Worm (Caenorhabditis elegans): ENCODE measurements around the gene F47E1.4.

Gene F47E1.4

ce11 chrX:9096861-9097260 is 34.2 kb downstream of the F47E1.4 start:
- TF ChIP-seq unc-42 (tag; optimal IDR thresholded peaks at IDR 0.05) = no peak
- peak; percentile 70 for TF ChIP-seq elt-2 (tag; optimal IDR thresholded peaks at IDR 0.05)

- peak; percentile 66 for TF ChIP-seq pax-1 (tag; optimal IDR thresholded peaks at IDR 0.05)
- peak; percentile 7 for TF ChIP-seq pha-2 (tag; optimal IDR thresholded peaks at IDR 0.05)
- TF ChIP-seq ceh-34 (tag; optimal IDR thresholded peaks at IDR 0.05) = peak; percentile 45
- peak; percentile 54 for TF ChIP-seq ref-2 (tag; optimal IDR thresholded peaks at IDR 0.05)
- no peak for TF ChIP-seq tbx-7 (tag; optimal IDR thresholded peaks at IDR 0.05)
- TF ChIP-seq nfya-1 (tag; optimal IDR thresholded peaks at IDR 0.05) = peak; percentile 3
- TF ChIP-seq unc-3 (GFP tag; conservative IDR thresholded peaks at IDR 0.05) = no peak
- no peak for TF ChIP-seq unc-3 (tag; optimal IDR thresholded peaks at IDR 0.05)
- peak; percentile 74 for TF ChIP-seq pros-1 (tag; optimal IDR thresholded peaks at IDR 0.05)
- no peak for TF ChIP-seq fax-1 (tag; optimal IDR thresholded peaks at IDR 0.05)
- peak; percentile 43 for TF ChIP-seq ceh-6 (GFP tag; optimal IDR thresholded peaks at IDR 0.05)
- TF ChIP-seq dmd-4 (tag; optimal IDR thresholded peaks at IDR 0.05; ENCODE audit: borderline replicate concordance) = peak; percentile 53
- peak; percentile 55 for TF ChIP-seq ceh-31 (tag; optimal IDR thresholded peaks at IDR 0.05)
- TF ChIP-seq ets-4 (tag; optimal IDR thresholded peaks at IDR 0.05) = peak; percentile 5
- TF ChIP-seq elt-2 (tag; optimal IDR thresholded peaks at IDR 0.05) = no peak
- TF ChIP-seq tbx-2 (tag; optimal IDR thresholded peaks at IDR 0.05) = peak; percentile 59
- TF ChIP-seq T23F11.4 (GFP tag; optimal IDR thresholded peaks at IDR 0.05) = peak; percentile 1
- peak; percentile 34 for TF ChIP-seq ceh-22 (tag; optimal IDR thresholded peaks at IDR 0.05)
- TF ChIP-seq ceh-2 (tag; optimal IDR thresholded peaks at IDR 0.05) = peak; percentile 74
- TF ChIP-seq ceh-45 (GFP tag; IDR thresholded peaks at IDR 0.05) = 0 out of 2 replicates have a peak, but pooled peaks have one; percentile 30
- no peak for TF ChIP-seq pha-4 (tag; optimal IDR thresholded peaks at IDR 0.05)
- no peak for TF ChIP-seq lin-11 (tag; optimal IDR thresholded peaks at IDR 0.05)
Observed at ce11 chrX:9102150-9102549, 39.5 kb downstream of the F47E1.4 start.

- TF ChIP-seq ceh-34 (tag; optimal IDR thresholded peaks at IDR 0.05) = no peak
- no peak for TF ChIP-seq ceh-19 (GFP tag; optimal IDR thresholded peaks at IDR 0.05)
- TF ChIP-seq pax-1 (tag; optimal IDR thresholded peaks at IDR 0.05) = peak; percentile 76
- TF ChIP-seq ets-4 (tag; optimal IDR thresholded peaks at IDR 0.05) = no peak
Observed at ce11 chrX:9103048-9103447, 40.4 kb downstream of the F47E1.4 start.

ce11 chrX:9103584-9103983 is 41.0 kb downstream of the F47E1.4 start:
- TF ChIP-seq sox-4 (tag; optimal IDR thresholded peaks at IDR 0.05) (no peak), nhr-11 (tag; optimal IDR thresholded peaks at IDR 0.05) (no peak), unc-42 (tag; optimal IDR thresholded peaks at IDR 0.05) (no peak), ceh-48 (tag; optimal IDR thresholded peaks at IDR 0.05) (no peak), npax-4 (tag; optimal IDR thresholded peaks at IDR 0.05) (no peak), unc-3 (GFP tag; conservative IDR thresholded peaks at IDR 0.05) (no peak), unc-3 (tag; optimal IDR thresholded peaks at IDR 0.05) (no peak), ceh-6 (GFP tag; optimal IDR thresholded peaks at IDR 0.05) (no peak), hlh-8 (tag; optimal IDR thresholded peaks at IDR 0.05) (no peak)

ce11 chrX:9104399-9104798 is 41.8 kb downstream of the F47E1.4 start:
- TF ChIP-seq unc-42 (tag; optimal IDR thresholded peaks at IDR 0.05) (no peak), pqm-1 (tag; optimal IDR thresholded peaks at IDR 0.05) (no peak), ama-1 (optimal IDR thresholded peaks at IDR 0.05) (no peak), rnt-1 (tag; optimal IDR thresholded peaks at IDR 0.05) (no peak), dve-1 (tag; optimal IDR thresholded peaks at IDR 0.05) (no peak), dmd-4 (tag; optimal IDR thresholded peaks at IDR 0.05; ENCODE audit: borderline replicate concordance) (no peak), mec-3 (tag; optimal IDR thresholded peaks at IDR 0.05; ENCODE audit: borderline replicate concordance) (no peak), unc-3 (GFP tag; conservative IDR thresholded peaks at IDR 0.05) (no peak), unc-3 (tag; optimal IDR thresholded peaks at IDR 0.05) (no peak), syd-9 (tag; optimal IDR thresholded peaks at IDR 0.05) (no peak), ceh-45 (GFP tag; IDR thresholded peaks at IDR 0.05) (no peak), tbx-2 (tag; optimal IDR thresholded peaks at IDR 0.05) (no peak), pat-9 (tag; optimal IDR thresholded peaks at IDR 0.05) (no peak), lim-6 (tag; optimal IDR thresholded peaks at IDR 0.05) (no peak), pros-1 (tag; optimal IDR thresholded peaks at IDR 0.05) (no peak), ttx-3 (tag; optimal IDR thresholded peaks at IDR 0.05) (no peak), F13H6.1 (tag; optimal IDR thresholded peaks at IDR 0.05) (no peak), ceh-31 (tag; optimal IDR thresholded peaks at IDR 0.05) (no peak), ahr-1 (tag; optimal IDR thresholded peaks at IDR 0.05) (no peak)

Measured in whole organism, late embryonic.